Fruit fly (Drosophila melanogaster) whole organism, embryonic: ENCODE measurements around the gene Gr5a.

Source experiments
- BEAF-32 ChIP-seq: fragments of 200-800 bp; sonication (Bioruptor generic); optimal IDR thresholded peaks from 3 replicates; lab custom pipeline; 2017; ENCODE audit warnings: missing biosample characterization, missing genetic modification characterization, mild to moderate bottlenecking, moderate library complexity, missing genetic modification reagents
- Bgb ChIP-seq: fragments of 200-800 bp; sonication (Bioruptor generic); IDR thresholded peaks from 2 replicates; pipeline ENCODE4 v1.3.6; 2022; ENCODE audit warnings: missing biosample characterization, missing genetic modification characterization; ENCODE audit not compliant: partially characterized antibody
- CG13287 ChIP-seq: fragments of 200-800 bp; sonication (Bioruptor generic); IDR thresholded peaks from 2 replicates; pipeline ENCODE4 v1.3.6; 2022; ENCODE audit warnings: missing biosample characterization, missing genetic modification characterization; ENCODE audit not compliant: partially characterized antibody
- CG14860 ChIP-seq: fragments of 200-800 bp; sonication (Bioruptor generic); IDR thresholded peaks from 3 replicates; pipeline ENCODE4 v1.3.6; 2022; ENCODE audit warnings: missing biosample characterization, missing genetic modification characterization; ENCODE audit not compliant: partially characterized antibody
- CG15011 ChIP-seq: fragments of 200-800 bp; sonication (Bioruptor generic); optimal IDR thresholded peaks from 3 replicates; lab custom pipeline; 2018; ENCODE audit warnings: missing biosample characterization, mild to moderate bottlenecking, missing genetic modification characterization
- CG15514 ChIP-seq: fragments of 200-800 bp; sonication (Bioruptor generic); optimal IDR thresholded peaks from 3 replicates; lab custom pipeline; 2017; ENCODE audit warnings: missing biosample characterization, missing genetic modification characterization, mild to moderate bottlenecking, moderate library complexity, missing genetic modification reagents
- CG1603 ChIP-seq: fragments of 200-800 bp; sonication (Bioruptor generic); optimal IDR thresholded peaks from 2 replicates; lab custom pipeline; 2019; ENCODE audit warnings: missing biosample characterization, mild to moderate bottlenecking, missing genetic modification characterization, moderate library complexity
- CG16813 ChIP-seq: fragments of 200-800 bp; sonication (Bioruptor generic); IDR thresholded peaks from 3 replicates; pipeline ENCODE4 v1.3.6; 2022; ENCODE audit warnings: missing biosample characterization, missing genetic modification characterization; ENCODE audit not compliant: partially characterized antibody
- CG17186 ChIP-seq: fragments of 200-800 bp; sonication (Bioruptor generic); optimal IDR thresholded peaks from 3 replicates; lab custom pipeline; 2017; ENCODE audit warnings: missing biosample characterization, missing genetic modification reagents, missing genetic modification characterization
- CG42726 ChIP-seq: fragments of 200-800 bp; sonication (Bioruptor generic); IDR thresholded peaks from 2 replicates; pipeline ENCODE4 v1.3.6; 2022; ENCODE audit warnings: missing biosample characterization, missing genetic modification characterization; ENCODE audit not compliant: partially characterized antibody
- CG4617 ChIP-seq: fragments of 200-800 bp; sonication (Bioruptor generic); optimal IDR thresholded peaks from 3 replicates; lab custom pipeline; 2016; ENCODE audit warnings: missing biosample characterization, missing genetic modification characterization, borderline replicate concordance
- CG5180 ChIP-seq: fragments of 200-800 bp; sonication (Bioruptor generic); optimal IDR thresholded peaks from 3 replicates; lab custom pipeline; 2017; ENCODE audit warnings: missing biosample characterization, missing genetic modification characterization, mild to moderate bottlenecking, moderate library complexity, missing genetic modification reagents
- CG6791 ChIP-seq: fragments of 200-800 bp; sonication (Bioruptor generic); IDR thresholded peaks from 3 replicates; pipeline ENCODE4 v1.3.6; 2022; ENCODE audit warnings: missing biosample characterization, missing genetic modification characterization; ENCODE audit not compliant: partially characterized antibody
- CG7786 ChIP-seq: fragments of 200-800 bp; sonication (Bioruptor generic); optimal IDR thresholded peaks from 2 replicates; lab custom pipeline; 2016; ENCODE audit warnings: missing biosample characterization, missing genetic modification characterization
- CG7963 ChIP-seq: fragments of 200-800 bp; sonication (Bioruptor generic); IDR thresholded peaks from 3 replicates; pipeline ENCODE4 v1.3.6; 2022; ENCODE audit warnings: missing biosample characterization, missing genetic modification characterization; ENCODE audit not compliant: partially characterized antibody
- CG8478 ChIP-seq: fragments of >200 bp; optimal IDR thresholded peaks from 2 replicates; lab custom pipeline; 2018
- CHES-1-like ChIP-seq: fragments of 200-800 bp; sonication (Bioruptor generic); optimal IDR thresholded peaks from 2 replicates; lab custom pipeline; 2016; ENCODE audit warnings: missing biosample characterization, missing genetic modification characterization
- Dll ChIP-seq: fragments of 200-800 bp; sonication (Bioruptor generic); IDR thresholded peaks from 4 replicates; pipeline ENCODE4 v1.3.6; 2022; ENCODE audit warnings: missing biosample characterization, missing genetic modification characterization; ENCODE audit not compliant: partially characterized antibody
- Dref ChIP-seq: fragments of 200-800 bp; sonication (Bioruptor generic); IDR thresholded peaks from 2 replicates; pipeline ENCODE4 v1.3.6; 2022; ENCODE audit warnings: missing biosample characterization, missing genetic modification characterization
- E2f2 ChIP-seq: fragments of 200-800 bp; sonication (Bioruptor generic); IDR thresholded peaks from 2 replicates; pipeline ENCODE4 v1.3.6; 2022; ENCODE audit warnings: missing biosample characterization, missing genetic modification characterization
- MBD-R2 ChIP-seq: fragments of 200-800 bp; sonication (Bioruptor generic); IDR thresholded peaks from 2 replicates; pipeline ENCODE4 v1.3.6; 2022; ENCODE audit warnings: missing biosample characterization, missing genetic modification characterization
- MESR4 ChIP-seq: fragments of 200-800 bp; sonication (Bioruptor generic); optimal IDR thresholded peaks from 2 replicates; lab custom pipeline; 2018; ENCODE audit warnings: missing biosample characterization, mild to moderate bottlenecking, missing genetic modification characterization, moderate library complexity
- Pdp1 ChIP-seq, 2 experiments: fragments of 200-800 bp; sonication (Bioruptor generic); optimal IDR thresholded peaks; 3 replicates each; lab custom pipeline; 2016; ENCODE audit warnings: missing biosample characterization in 2 of 2, missing genetic modification characterization in 2 of 2, mild to moderate bottlenecking in 1 of 2, moderate library complexity in 1 of 2
- Sry-δ ChIP-seq: fragments of 200-800 bp; sonication (Bioruptor generic); optimal IDR thresholded peaks from 2 replicates; lab custom pipeline; 2016; ENCODE audit warnings: missing biosample characterization, missing genetic modification characterization
- ato ChIP-seq: fragments of 200-800 bp; sonication (Bioruptor generic); IDR thresholded peaks from 2 replicates; pipeline ENCODE4 v1.3.6; 2022; ENCODE audit warnings: missing biosample characterization, missing genetic modification characterization; ENCODE audit not compliant: partially characterized antibody
- bbx ChIP-seq: fragments of 200-800 bp; sonication (Bioruptor generic); IDR thresholded peaks from 2 replicates; pipeline ENCODE4 v1.3.6; 2022; ENCODE audit warnings: missing biosample characterization, missing genetic modification characterization; ENCODE audit not compliant: partially characterized antibody
- crol ChIP-seq: fragments of 200-800 bp; sonication (Bioruptor generic); IDR thresholded peaks from 2 replicates; pipeline ENCODE4 v1.3.6; 2022; ENCODE audit warnings: missing biosample characterization, missing genetic modification characterization
- crp ChIP-seq, 2 experiments: fragments of 200-800 bp; sonication (Bioruptor generic); optimal IDR thresholded peaks; 2 replicates in 1 of 2; 3 replicates in 1 of 2; lab custom pipeline; 2017; ENCODE audit warnings: missing biosample characterization in 2 of 2, missing genetic modification characterization in 2 of 2, mild to moderate bottlenecking in 1 of 2, moderate library complexity in 1 of 2
- disco-r ChIP-seq: fragments of 200-800 bp; sonication (Bioruptor generic); optimal IDR thresholded peaks from 2 replicates; lab custom pipeline; 2016; ENCODE audit warnings: missing biosample characterization, missing genetic modification characterization
- gfzf ChIP-seq: fragments of 200-800 bp; sonication (Bioruptor generic); optimal IDR thresholded peaks from 2 replicates; lab custom pipeline; 2016; ENCODE audit warnings: missing biosample characterization, mild to moderate bottlenecking, missing genetic modification characterization, moderate library complexity
- hbn ChIP-seq: fragments of 200-800 bp; sonication (Bioruptor generic); IDR thresholded peaks from 2 replicates; pipeline ENCODE4 v1.3.6; 2022; ENCODE audit warnings: missing biosample characterization, missing genetic modification characterization; ENCODE audit not compliant: partially characterized antibody
- inv ChIP-seq: fragments of 200-800 bp; sonication (Bioruptor generic); IDR thresholded peaks from 2 replicates; pipeline ENCODE4 v1.3.6; 2022; ENCODE audit warnings: missing biosample characterization, missing genetic modification characterization; ENCODE audit not compliant: partially characterized antibody
- mld ChIP-seq: fragments of 200-800 bp; sonication (Bioruptor generic); IDR thresholded peaks from 3 replicates; pipeline ENCODE4 v1.3.6; 2022; ENCODE audit warnings: missing biosample characterization, missing genetic modification characterization; ENCODE audit not compliant: partially characterized antibody
- nerfin-2 ChIP-seq: fragments of 200-800 bp; sonication (Bioruptor generic); IDR thresholded peaks from 2 replicates; pipeline ENCODE4 v1.3.6; 2022; ENCODE audit warnings: missing biosample characterization, missing genetic modification characterization; ENCODE audit not compliant: partially characterized antibody
- psq ChIP-seq: fragments of 200-800 bp; sonication (Bioruptor generic); optimal IDR thresholded peaks from 2 replicates; lab custom pipeline; 2017; ENCODE audit warnings: missing biosample characterization, missing genetic modification characterization
- sd ChIP-seq: fragments of 200-800 bp; sonication (Bioruptor generic); optimal IDR thresholded peaks from 3 replicates; lab custom pipeline; 2018; ENCODE audit warnings: missing biosample characterization, mild to moderate bottlenecking, missing genetic modification characterization, moderate library complexity
- sima ChIP-seq: fragments of 200-800 bp; sonication (Bioruptor generic); optimal IDR thresholded peaks from 2 replicates; lab custom pipeline; 2016; ENCODE audit warnings: missing biosample characterization, missing genetic modification characterization
- slp2 ChIP-seq: fragments of 200-800 bp; sonication (Bioruptor generic); optimal IDR thresholded peaks from 2 replicates; lab custom pipeline; 2016; ENCODE audit warnings: missing biosample characterization, missing genetic modification characterization
- stwl ChIP-seq: fragments of 200-800 bp; sonication (Bioruptor generic); optimal IDR thresholded peaks from 3 replicates; lab custom pipeline; 2018; ENCODE audit warnings: missing biosample characterization, mild to moderate bottlenecking, missing genetic modification characterization, moderate library complexity
- tio ChIP-seq: fragments of 200-800 bp; sonication (Bioruptor generic); optimal IDR thresholded peaks from 2 replicates; lab custom pipeline; 2017; ENCODE audit warnings: missing biosample characterization, missing genetic modification characterization, inconsistent platforms
- tna ChIP-seq: fragments of 200-800 bp; sonication (Bioruptor generic); IDR thresholded peaks from 2 replicates; pipeline ENCODE4 v1.3.6; 2022; ENCODE audit warnings: missing biosample characterization, missing genetic modification characterization; ENCODE audit not compliant: partially characterized antibody
- trem ChIP-seq: fragments of 200-800 bp; optimal IDR thresholded peaks from 3 replicates; lab custom pipeline; 2019; ENCODE audit warnings: missing biosample characterization, mild to moderate bottlenecking, missing genetic modification characterization, moderate library complexity
- twi ChIP-seq: fragments of 200-800 bp; optimal IDR thresholded peaks from 2 replicates; lab custom pipeline; 2019; ENCODE audit warnings: missing biosample characterization, mild to moderate bottlenecking, missing genetic modification characterization, moderate library complexity
- vnd ChIP-seq: fragments of 200-800 bp; sonication (Bioruptor generic); IDR thresholded peaks from 3 replicates; pipeline ENCODE4 v1.3.6; 2022; ENCODE audit warnings: missing biosample characterization, missing genetic modification characterization; ENCODE audit not compliant: partially characterized antibody

Gr5a gene

dm6 chrX:5690651-5691379 is 10.4 kb downstream of the Gr5a start (continued):
- TF ChIP-seq psq, result no peak
- TF ChIP-seq CG6791 (GFP tag; lab: Robert Waterston, UW), result 0 out of 3 replicates have a peak, but pooled peaks have one; percentile 49
- peak; percentile 88 for TF ChIP-seq CG8478
- peak; percentile 42 for TF ChIP-seq crol (GFP tag; lab: Robert Waterston, UW)
- peak; percentile 31 for TF ChIP-seq sd (tag; lab: Kevin White, UChicago)
- peak; percentile 63 for TF ChIP-seq BEAF-32 (GFP tag; lab: Kevin White, UChicago)
- TF ChIP-seq Bgb (GFP tag; lab: Robert Waterston, UW), result peak; percentile 44
- peak in 1 of 2 experiments; percentile 5 for TF ChIP-seq Pdp1 (GFP tag; optimal IDR thresholded peaks at IDR 0.05; lab: Kevin White, UChicago)
- TF ChIP-seq inv (GFP tag; lab: Robert Waterston, UW), result 0 out of 2 replicates have a peak, but pooled peaks have one; percentile 22
- TF ChIP-seq, all 482 proteins: peak for 30

dm6 chrX:5695035-5695434 is 14.6 kb downstream of the Gr5a start, which contains the start of gene CG3149:
Gene CG3149 (minus strand): TSS chrX:5695205.
- TF ChIP-seq CG15514, result peak; percentile 31
- TF ChIP-seq CG13287, result peak; percentile 82
- TF ChIP-seq nerfin-2 (GFP tag; lab: Robert Waterston, UW), result peak; percentile 73
- peak; percentile 62 for TF ChIP-seq MBD-R2 (GFP tag; lab: Robert Waterston, UW)
- TF ChIP-seq E2f2 (GFP tag; lab: Robert Waterston, UW), result peak; percentile 89
- TF ChIP-seq tna (GFP tag; lab: Robert Waterston, UW), result peak; percentile 89
- peak; percentile 25 for TF ChIP-seq stwl
- peak; percentile 83 for TF ChIP-seq mld (GFP tag; lab: Robert Waterston, UW)
- TF ChIP-seq CHES-1-like, result no peak
- TF ChIP-seq Dref, result peak; percentile 81
- TF ChIP-seq MESR4 (GFP tag; lab: Kevin White, UChicago), result peak; percentile 27
- no peak for TF ChIP-seq sima (GFP tag; lab: Kevin White, UChicago)
- peak; percentile 26 for TF ChIP-seq trem (tag; lab: Kevin White, UChicago)
- peak; percentile 72 for TF ChIP-seq ato (GFP tag; lab: Robert Waterston, UW)
- peak; percentile 69 for TF ChIP-seq Bgb (GFP tag; lab: Robert Waterston, UW)
- TF ChIP-seq CG15011 (GFP tag; lab: Kevin White, UChicago), result no peak
- TF ChIP-seq CG4617 (GFP tag; lab: Kevin White, UChicago), result no peak
- peak; percentile 66 for TF ChIP-seq BEAF-32 (GFP tag; lab: Kevin White, UChicago)
- TF ChIP-seq CG7786 (GFP tag; lab: Kevin White, UChicago), result no peak
- peak; percentile 84 for TF ChIP-seq CG7963
- no peak for TF ChIP-seq disco-r
- peak; percentile 76 for TF ChIP-seq Dll (GFP tag; lab: Robert Waterston, UW)
- TF ChIP-seq CG1603 (tag; lab: Kevin White, UChicago), result peak; percentile 30
- TF ChIP-seq CG14860 (GFP tag; lab: Robert Waterston, UW), result peak; percentile 71
- TF ChIP-seq CG17186 (GFP tag; lab: Kevin White, UChicago), result peak; percentile 8
- TF ChIP-seq vnd (GFP tag; lab: Robert Waterston, UW), result peak; percentile 69
- peak; percentile 5 to 88 for TF ChIP-seq crp (GFP tag; optimal IDR thresholded peaks at IDR 0.05; lab: Kevin White, UChicago)
- peak; percentile 62 for TF ChIP-seq CG16813 (GFP tag; lab: Robert Waterston, UW)
- TF ChIP-seq gfzf, result peak; percentile 14
- TF ChIP-seq tio, result no peak
- peak; percentile 45 for TF ChIP-seq hbn (GFP tag; lab: Robert Waterston, UW)
- peak; percentile 24; the same call in 1 of the 2 replicates for TF ChIP-seq CG42726
- TF ChIP-seq CG5180 (GFP tag; lab: Kevin White, UChicago), result peak; percentile 35
- peak; percentile 6 for TF ChIP-seq twi (tag; lab: Kevin White, UChicago)
- peak; percentile 74 for TF ChIP-seq bbx (GFP tag; lab: Robert Waterston, UW)
- peak; percentile 53 for TF ChIP-seq Sry-δ (GFP tag; lab: Kevin White, UChicago)
- TF ChIP-seq slp2 (GFP tag; lab: Kevin White, UChicago), result no peak
